Worm (Caenorhabditis elegans): ENCODE data around the gene ram-2.

DNA sequence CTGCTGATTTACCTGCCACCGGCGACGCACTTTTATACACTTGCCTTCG lies at the start of gene ram-2:
- no peak for TF ChIP-seq ceh-13 (GFP tag; optimal IDR thresholded peaks at IDR 0.05)
- TF ChIP-seq flt-1 (GFP tag; IDR thresholded peaks at IDR 0.05), result no peak
- no peak for TF ChIP-seq B0310.2 (tag; optimal IDR thresholded peaks at IDR 0.05)
- TF ChIP-seq hnd-1 (tag; optimal IDR thresholded peaks at IDR 0.05), result no peak
- no peak for TF ChIP-seq sea-1 (GFP tag; conservative IDR thresholded peaks at IDR 0.05)
- no peak for TF ChIP-seq ceh-36 (tag; optimal IDR thresholded peaks at IDR 0.05)
- TF ChIP-seq tra-4 (tag; optimal IDR thresholded peaks at IDR 0.05), result no peak
- TF ChIP-seq hmg-4 (GFP tag; optimal IDR thresholded peaks at IDR 0.05), result no peak
- TF ChIP-seq ama-1 (optimal IDR thresholded peaks at IDR 0.05), result no peak
- no peak for TF ChIP-seq tbx-37 (GFP tag; conservative IDR thresholded peaks at IDR 0.05)
- TF ChIP-seq aly-1 (tag; optimal IDR thresholded peaks at IDR 0.05), result no peak
- no peak for TF ChIP-seq scrt-1 (GFP tag; IDR thresholded peaks at IDR 0.05)

Measured in whole organism, early embryonic.